Worm (Caenorhabditis elegans) whole organism, young adult: ENCODE measurements around the gene C54H2.4.

ENCODE experiments used
- B0336.3 ChIP-seq: fragments of 200-800 bp; sonication (Bioruptor generic); IDR thresholded peaks from 2 replicates; pipeline ENCODE4 v1.3.6; 2022; ENCODE audit warnings: missing genetic modification characterization, missing compliant biosample characterization
- F22D6.2 ChIP-seq: sonication (generic microtip); optimal IDR thresholded peaks from 2 replicates; lab custom pipeline; 2016; ENCODE audit warnings: mild to moderate bottlenecking, missing genetic modification characterization, missing compliant biosample characterization
- F49E8.2 ChIP-seq: sonication (generic microtip); optimal IDR thresholded peaks from 3 replicates; lab custom pipeline; 2017; ENCODE audit warnings: missing genetic modification characterization, mild to moderate bottlenecking, missing compliant biosample characterization, antibody characterized with exemption, moderate library complexity; ENCODE audit not compliant: insufficient read depth
- K12H6.12 ChIP-seq: fragments of 200-800 bp; sonication (Bioruptor generic); optimal IDR thresholded peaks from 2 replicates; lab custom pipeline; 2018; ENCODE audit warnings: mild to moderate bottlenecking, missing genetic modification characterization, missing compliant biosample characterization
- T07F8.4 ChIP-seq: sonication (generic microtip); optimal IDR thresholded peaks from 2 replicates; lab custom pipeline; 2016; ENCODE audit warnings: mild to moderate bottlenecking, missing genetic modification characterization, moderate library complexity, missing compliant biosample characterization
- Y53G8AR.9 ChIP-seq: fragments of 200-800 bp; sonication (Bioruptor generic); conservative IDR thresholded peaks from 2 replicates; pipeline ENCODE4 v1.3.6; 2022; ENCODE audit warnings: missing genetic modification reagents, missing genetic modification characterization, missing compliant biosample characterization
- Y56A3A.18 ChIP-seq: fragments of 200-800 bp; sonication (Bioruptor generic); IDR thresholded peaks from 2 replicates; pipeline ENCODE4 v1.3.6; 2022; ENCODE audit warnings: missing genetic modification reagents, missing genetic modification characterization, missing compliant biosample characterization
- Y79H2A.3 ChIP-seq: fragments of 200-800 bp; sonication (Bioruptor generic); conservative IDR thresholded peaks from 2 replicates; pipeline ENCODE4 v1.3.6; 2022; ENCODE audit warnings: missing genetic modification reagents, missing genetic modification characterization, missing compliant biosample characterization
- Y95B8A.8 ChIP-seq: fragments of 200-800 bp; sonication (Bioruptor generic); IDR thresholded peaks from 2 replicates; pipeline ENCODE4 v1.3.6; 2022; ENCODE audit warnings: missing genetic modification reagents, missing genetic modification characterization, missing compliant biosample characterization
- ZK185.1 ChIP-seq: sonication (generic microtip); optimal IDR thresholded peaks from 2 replicates; lab custom pipeline; 2016; ENCODE audit warnings: mild to moderate bottlenecking, missing genetic modification characterization, missing compliant biosample characterization; ENCODE audit not compliant: poor library complexity, severe bottlenecking
- atf-7 ChIP-seq: sonication (generic microtip); optimal IDR thresholded peaks from 2 replicates; lab custom pipeline; 2017; ENCODE audit warnings: mild to moderate bottlenecking, missing genetic modification characterization, missing compliant biosample characterization
- athp-1 ChIP-seq: sonication (generic microtip); optimal IDR thresholded peaks from 2 replicates; lab custom pipeline; 2017; ENCODE audit warnings: mild to moderate bottlenecking, missing genetic modification characterization, missing compliant biosample characterization
- attf-3 ChIP-seq: fragments of 200-800 bp; sonication (Bioruptor generic); conservative IDR thresholded peaks from 2 replicates; pipeline ENCODE4 v1.3.6; 2022; ENCODE audit warnings: missing genetic modification reagents, missing genetic modification characterization, missing compliant biosample characterization
- attf-5 ChIP-seq: fragments of 200-800 bp; sonication (Bioruptor generic); optimal IDR thresholded peaks from 2 replicates; lab custom pipeline; 2018; ENCODE audit warnings: mild to moderate bottlenecking, missing genetic modification characterization, missing compliant biosample characterization
- bed-1 ChIP-seq: fragments of 200-800 bp; sonication (Bioruptor generic); IDR thresholded peaks from 2 replicates; pipeline ENCODE4 v1.3.6; 2022; ENCODE audit warnings: missing genetic modification reagents, missing genetic modification characterization, missing compliant biosample characterization
- bed-2 ChIP-seq: fragments of 200-800 bp; sonication (Bioruptor generic); IDR thresholded peaks from 2 replicates; pipeline ENCODE4 v1.3.6; 2022; ENCODE audit warnings: missing genetic modification reagents, missing genetic modification characterization, missing compliant biosample characterization
- cebp-1 ChIP-seq, 2 experiments: fragments of 200-800 bp in 1 of 2; sonication (Bioruptor generic) in 1 of 2; sonication (generic microtip) in 1 of 2; IDR thresholded peaks in 1 of 2; optimal IDR thresholded peaks in 1 of 2; 2 replicates each; pipeline versions ENCODE4 v1.3.6 to Lab custom; 2017 to 2022; ENCODE audit warnings: missing compliant biosample characterization in 2 of 2, missing genetic modification characterization in 2 of 2, mild to moderate bottlenecking in 1 of 2, missing genetic modification reagents in 1 of 2, moderate library complexity in 1 of 2
- ceh-100 ChIP-seq: fragments of 200-800 bp; sonication (Bioruptor generic); IDR thresholded peaks from 2 replicates; pipeline ENCODE4 v1.3.6; 2022; ENCODE audit warnings: missing genetic modification reagents, missing genetic modification characterization, missing compliant biosample characterization
- ceh-58 ChIP-seq: fragments of 200-800 bp; sonication (Bioruptor generic); IDR thresholded peaks from 2 replicates; pipeline ENCODE4 v1.3.6; 2022; ENCODE audit warnings: missing genetic modification characterization, missing compliant biosample characterization
- chd-7 ChIP-seq: sonication (generic microtip); optimal IDR thresholded peaks from 2 replicates; lab custom pipeline; 2016; ENCODE audit warnings: mild to moderate bottlenecking, missing genetic modification characterization, moderate library complexity, missing compliant biosample characterization
- die-1 ChIP-seq: sonication (generic microtip); optimal IDR thresholded peaks from 2 replicates; lab custom pipeline; 2016; ENCODE audit warnings: missing genotype, mild to moderate bottlenecking, missing genetic modification characterization, missing compliant biosample characterization
- egl-18 ChIP-seq: fragments of 200-800 bp; sonication (Bioruptor generic); IDR thresholded peaks from 2 replicates; pipeline ENCODE4 v1.3.6; 2022; ENCODE audit warnings: missing genetic modification reagents, missing genetic modification characterization, missing compliant biosample characterization
- lin-26 ChIP-seq: fragments of 200-800 bp; sonication (Bioruptor generic); IDR thresholded peaks from 2 replicates; pipeline ENCODE4 v1.3.6; 2022; ENCODE audit warnings: missing genetic modification reagents, missing genetic modification characterization, missing compliant biosample characterization
- lin-54 ChIP-seq: fragments of 200-800 bp; sonication (Bioruptor generic); optimal IDR thresholded peaks from 2 replicates; lab custom pipeline; 2018; ENCODE audit warnings: mild to moderate bottlenecking, missing genetic modification characterization, missing compliant biosample characterization
- madf-10 ChIP-seq: sonication (generic microtip); optimal IDR thresholded peaks from 2 replicates; lab custom pipeline; 2016; ENCODE audit warnings: mild to moderate bottlenecking, missing genetic modification characterization, missing compliant biosample characterization
- madf-8 ChIP-seq: fragments of 200-800 bp; sonication (Bioruptor generic); conservative IDR thresholded peaks from 2 replicates; pipeline ENCODE4 v1.3.6; 2022; ENCODE audit warnings: missing genetic modification reagents, missing genetic modification characterization, missing compliant biosample characterization
- nfya-1 ChIP-seq: sonication (generic microtip); optimal IDR thresholded peaks from 2 replicates; lab custom pipeline; 2017; ENCODE audit warnings: antibody characterized with exemption, missing compliant biosample characterization, missing genetic modification characterization, borderline replicate concordance; ENCODE audit not compliant: insufficient read depth
- nfya-2 ChIP-seq: fragments of 200-800 bp; sonication (Bioruptor generic); IDR thresholded peaks from 2 replicates; pipeline ENCODE4 v1.3.6; 2022; ENCODE audit warnings: missing genetic modification reagents, missing genetic modification characterization, missing compliant biosample characterization
- nhr-80 ChIP-seq: sonication (generic microtip); optimal IDR thresholded peaks from 2 replicates; lab custom pipeline; 2016; ENCODE audit warnings: missing genetic modification characterization, missing compliant biosample characterization
- snpc-1.1 ChIP-seq: sonication (generic microtip); optimal IDR thresholded peaks from 2 replicates; lab custom pipeline; 2017; ENCODE audit warnings: missing genetic modification characterization, mild to moderate bottlenecking, missing compliant biosample characterization, antibody characterized with exemption, moderate library complexity, missing genotype, missing genetic modification reagents; ENCODE audit not compliant: insufficient read depth
- sptf-2 ChIP-seq: fragments of 200-800 bp; sonication (Bioruptor generic); optimal IDR thresholded peaks from 2 replicates; lab custom pipeline; 2018; ENCODE audit warnings: mild to moderate bottlenecking, missing genetic modification characterization, missing compliant biosample characterization
- tbx-9 ChIP-seq: sonication (generic microtip); optimal IDR thresholded peaks from 2 replicates; lab custom pipeline; 2016; ENCODE audit warnings: borderline replicate concordance, missing genetic modification characterization, inconsistent platforms, missing compliant biosample characterization
- unc-62 ChIP-seq: fragments of 150-350 bp; optimal IDR thresholded peaks from 2 replicates; lab custom pipeline; 2014; ENCODE audit warnings: missing biosample characterization, missing genetic modification reagents, missing genetic modification characterization
- xnd-1 ChIP-seq: sonication (generic microtip); optimal IDR thresholded peaks from 2 replicates; lab custom pipeline; 2016; ENCODE audit warnings: missing genotype, missing genetic modification reagents, missing genetic modification characterization, missing compliant biosample characterization
- ztf-25 ChIP-seq: fragments of 200-800 bp; sonication (Bioruptor generic); IDR thresholded peaks from 2 replicates; pipeline ENCODE4 v1.3.6; 2022; ENCODE audit warnings: missing genetic modification reagents, missing genetic modification characterization, missing compliant biosample characterization
- ztf-26 ChIP-seq: sonication (generic microtip); optimal IDR thresholded peaks from 2 replicates; lab custom pipeline; 2017; ENCODE audit warnings: missing genetic modification characterization, missing compliant biosample characterization
- ztf-28 ChIP-seq: fragments of 200-800 bp; sonication (Bioruptor generic); IDR thresholded peaks from 2 replicates; pipeline ENCODE4 v1.3.6; 2022; ENCODE audit warnings: missing genetic modification reagents, missing genetic modification characterization, missing compliant biosample characterization

The C54H2.4 gene

ce11 chrX:5790915-5791314 lies 20.4 kb upstream of the C54H2.4 start, which contains the start of gene twnk-1:
twnk-1 (plus strand) TSS chrX:5791215.
- no peak for TF ChIP-seq nhr-80
- TF ChIP-seq chd-7 (tag; lab: Kevin White, UChicago): no peak
- no peak for TF ChIP-seq Y79H2A.3 (GFP tag; lab: Robert Waterston, UW)
- TF ChIP-seq ztf-28 (GFP tag; lab: Robert Waterston, UW): no peak
- no peak for TF ChIP-seq ZK185.1
- TF ChIP-seq die-1 (tag; lab: Kevin White, UChicago): no peak
- TF ChIP-seq Y56A3A.18 (GFP tag; lab: Robert Waterston, UW): no peak
- no peak for TF ChIP-seq ztf-25
- TF ChIP-seq egl-18 (GFP tag; lab: Robert Waterston, UW): no peak
- TF ChIP-seq snpc-1.1 (tag; lab: Kevin White, UChicago): no peak
- TF ChIP-seq unc-62 (GFP tag; lab: Kevin White, UChicago): no peak
- no peak for TF ChIP-seq T07F8.4 (tag; lab: Kevin White, UChicago)
- no peak for TF ChIP-seq ceh-58 (GFP tag; lab: Robert Waterston, UW)
- TF ChIP-seq nfya-1: no peak
- no peak for TF ChIP-seq Y53G8AR.9
- no peak for TF ChIP-seq bed-1
- no peak for TF ChIP-seq madf-8 (GFP tag; lab: Robert Waterston, UW)

DNA sequence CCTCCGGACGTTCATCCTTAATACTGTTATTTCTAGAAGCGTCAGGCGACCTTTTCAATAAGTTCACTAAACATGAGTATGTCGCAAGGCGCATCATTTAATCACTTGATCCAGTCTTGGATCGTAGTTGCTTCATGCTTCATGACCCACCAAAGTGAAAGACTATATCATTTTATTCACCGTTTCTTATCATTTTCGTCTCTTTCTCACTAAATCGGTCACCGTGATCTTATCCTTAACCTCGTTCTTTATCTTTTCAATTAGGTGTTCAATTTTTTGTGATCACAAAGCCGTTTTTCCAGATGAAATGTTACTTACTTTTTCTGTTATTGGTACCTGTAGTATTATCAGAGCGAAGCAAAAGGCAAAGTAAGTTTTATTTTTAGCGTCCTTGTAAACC lies 17.3 kb upstream of the C54H2.4 start, which contains the start of gene F46G11.2:
Gene F46G11.2, plus strand, starts transcription at position 301 of the 400 bp plus-strand sequence.
- TF ChIP-seq athp-1 (tag; lab: Kevin White, UChicago): no peak
- TF ChIP-seq sptf-2 (GFP tag; lab: Kevin White, UChicago): no peak
- no peak for TF ChIP-seq atf-7 (tag; lab: Kevin White, UChicago)
- no peak for TF ChIP-seq F49E8.2 (tag; lab: Kevin White, UChicago)
- TF ChIP-seq nhr-80: no peak
- no peak for TF ChIP-seq xnd-1

DNA sequence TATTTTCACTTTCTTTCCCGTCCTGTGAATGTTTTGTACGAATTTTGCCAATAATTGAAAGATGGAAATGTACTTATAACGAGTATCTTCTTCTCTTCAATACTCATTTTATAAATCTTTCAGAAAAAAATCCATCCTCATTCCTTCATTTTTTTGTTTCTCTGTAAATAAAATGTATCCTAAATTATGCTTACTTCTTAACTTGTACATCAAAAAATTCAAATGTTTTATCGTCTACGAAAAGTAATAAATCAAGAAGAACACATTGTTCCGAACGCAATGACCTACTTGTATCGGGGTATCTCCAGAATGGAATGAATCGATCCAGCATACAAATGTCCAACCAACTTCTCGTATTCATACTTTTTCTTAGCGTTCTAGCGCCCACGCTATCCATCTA lies 15.6 kb upstream of the C54H2.4 start, which contains the start of gene F46G11.6:
Gene F46G11.6, plus strand, starts transcription at position 301 of the 400 bp plus-strand sequence.
- TF ChIP-seq ztf-26 (tag; lab: Kevin White, UChicago): no peak
- TF ChIP-seq bed-2 (GFP tag; lab: Robert Waterston, UW): no peak
- TF ChIP-seq lin-54 (GFP tag; lab: Kevin White, UChicago): no peak
- TF ChIP-seq Y56A3A.18 (GFP tag; lab: Robert Waterston, UW): no peak
- no peak for TF ChIP-seq K12H6.12 (tag; lab: Kevin White, UChicago)
- TF ChIP-seq nfya-2 (GFP tag; lab: Robert Waterston, UW): no peak
- TF ChIP-seq lin-26: no peak
- TF ChIP-seq B0336.3: no peak
- TF ChIP-seq ceh-100 (GFP tag; lab: Robert Waterston, UW): no peak
- no peak for TF ChIP-seq tbx-9 (tag; lab: Kevin White, UChicago)
- no peak for TF ChIP-seq egl-18 (GFP tag; lab: Robert Waterston, UW)
- no peak for TF ChIP-seq attf-5 (GFP tag; lab: Kevin White, UChicago)
- TF ChIP-seq madf-10 (tag; lab: Kevin White, UChicago): no peak
- no peak for TF ChIP-seq F22D6.2
- no peak for TF ChIP-seq Y95B8A.8 (GFP tag; lab: Robert Waterston, UW)
- TF ChIP-seq cebp-1 (GFP tag; IDR thresholded peaks at IDR 0.05; lab: Robert Waterston, UW): no peak
- TF ChIP-seq cebp-1 (tag; optimal IDR thresholded peaks at IDR 0.05; lab: Kevin White, UChicago): no peak
- TF ChIP-seq attf-3 (GFP tag; lab: Robert Waterston, UW): no peak
